Worm (Caenorhabditis elegans): Measurements from ENCODE around the gene F19B10.13.

DNA sequence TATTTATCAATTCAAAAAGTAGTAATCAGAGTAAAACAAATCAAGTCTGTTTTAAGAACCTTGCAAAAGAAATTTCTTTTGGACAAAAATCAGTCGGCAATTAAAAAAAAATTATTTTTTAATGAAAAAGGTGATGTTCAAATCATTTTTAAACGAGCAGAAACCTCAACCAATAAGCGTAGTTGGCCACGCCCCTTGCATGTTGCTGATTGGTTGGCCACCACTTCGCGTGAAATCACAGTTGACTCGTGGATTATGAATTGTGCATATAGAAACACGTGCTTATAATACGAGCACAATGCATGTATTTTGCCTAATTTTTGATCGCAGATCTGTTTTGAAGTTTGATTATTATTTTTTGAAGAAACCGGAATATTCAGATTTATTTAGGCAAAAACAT lies 3.1 kb downstream of the F19B10.13 start:
- TF ChIP-seq ama-1 (optimal IDR thresholded peaks at IDR 0.05) (no peak), eyg-1 (tag; optimal IDR thresholded peaks at IDR 0.05) (no peak), pha-4 (tag; optimal IDR thresholded peaks at IDR 0.05) (no peak), unc-86 (tag; optimal IDR thresholded peaks at IDR 0.05) (no peak), dve-1 (tag; optimal IDR thresholded peaks at IDR 0.05) (no peak), nhr-11 (tag; optimal IDR thresholded peaks at IDR 0.05) (no peak)

Data from whole organism, late embryonic.